Fruit fly (Drosophila melanogaster) whole organism, wandering third instar larva: Measurements from ENCODE around the gene Lrr47.

Source experiments
- Hnf4 ChIP-seq: fragments of 200-800 bp; sonication (Bioruptor generic); optimal IDR thresholded peaks from 2 replicates; lab custom pipeline; 2016; ENCODE audit warnings: missing biosample characterization, mild to moderate bottlenecking, missing genetic modification characterization
- Hr78 ChIP-seq: fragments of >200 bp; optimal IDR thresholded peaks from 2 replicates; lab custom pipeline; 2017; ENCODE audit warnings: missing biosample characterization, missing genetic modification characterization
- N ChIP-seq: fragments of >200 bp; optimal IDR thresholded peaks from 2 replicates; lab custom pipeline; 2018; ENCODE audit warnings: missing biosample characterization, missing external identifiers, missing genetic modification characterization
- OdsH ChIP-seq: fragments of 200-800 bp; sonication (Bioruptor generic); optimal IDR thresholded peaks from 2 replicates; lab custom pipeline; 2016; ENCODE audit warnings: missing biosample characterization, mild to moderate bottlenecking, missing genetic modification characterization
- br ChIP-seq: fragments of 200-800 bp; sonication (Bioruptor generic); optimal IDR thresholded peaks from 2 replicates; lab custom pipeline; 2016; ENCODE audit warnings: missing biosample characterization, missing genetic modification characterization
- dsf ChIP-seq: sonication (Bioruptor generic); optimal IDR thresholded peaks from 2 replicates; lab custom pipeline; 2016; ENCODE audit warnings: missing biosample characterization, missing genetic modification characterization, borderline replicate concordance
- ey ChIP-seq: fragments of 200-800 bp; sonication (Bioruptor generic); optimal IDR thresholded peaks from 2 replicates; lab custom pipeline; 2016; ENCODE audit warnings: missing biosample characterization, missing genetic modification characterization
- fru ChIP-seq: fragments of 200-800 bp; sonication (Bioruptor generic); optimal IDR thresholded peaks from 3 replicates; lab custom pipeline; 2016; ENCODE audit warnings: missing biosample characterization, mild to moderate bottlenecking, missing genetic modification characterization
- h ChIP-seq: fragments of 200-800 bp; sonication (Bioruptor generic); optimal IDR thresholded peaks from 3 replicates; lab custom pipeline; 2016; ENCODE audit warnings: missing biosample characterization, mild to moderate bottlenecking, missing genetic modification characterization
- pan ChIP-seq: fragments of >200 bp; optimal IDR thresholded peaks from 2 replicates; lab custom pipeline; 2017
- psq ChIP-seq: fragments of 200-800 bp; sonication (Bioruptor generic); optimal IDR thresholded peaks from 3 replicates; lab custom pipeline; 2017; ENCODE audit warnings: missing biosample characterization, mild to moderate bottlenecking, missing genetic modification characterization, moderate library complexity
- rgr ChIP-seq: fragments of 200-800 bp; sonication (Bioruptor generic); optimal IDR thresholded peaks from 3 replicates; lab custom pipeline; 2016; ENCODE audit warnings: missing biosample characterization, mild to moderate bottlenecking, missing genetic modification characterization

- TF ChIP-seq psq (GFP tag; lab: Kevin White, UChicago) = no peak
- no peak for TF ChIP-seq pan (lab: Kevin White, UChicago)
- TF ChIP-seq br (GFP tag; lab: Kevin White, UChicago) = no peak
- no peak for TF ChIP-seq N (GFP tag; lab: Kevin White, UChicago)
- TF ChIP-seq rgr (GFP tag; lab: Kevin White, UChicago) = no peak
- no peak for TF ChIP-seq OdsH (GFP tag; lab: Kevin White, UChicago)
- TF ChIP-seq dsf (GFP tag; lab: Kevin White, UChicago) = no peak
- TF ChIP-seq h (GFP tag; lab: Kevin White, UChicago) = no peak
- no peak for TF ChIP-seq Hnf4 (GFP tag; lab: Kevin White, UChicago)
- no peak for TF ChIP-seq fru (GFP tag; lab: Kevin White, UChicago)
- no peak for TF ChIP-seq Hr78 (GFP tag; lab: Kevin White, UChicago)
- TF ChIP-seq ey (GFP tag; lab: Kevin White, UChicago) = no peak
Measured at dm6 chr2L:10491354-10491753, 25.8 kb upstream of the Lrr47 start, which contains the start of gene CG13144.
